Worm (Caenorhabditis elegans): ENCODE data around the gene F20G2.2.

- TF ChIP-seq W03F9.2 (tag; optimal IDR thresholded peaks at IDR 0.05) (no peak), dao-5 (tag; optimal IDR thresholded peaks at IDR 0.05) (no peak), him-1 (tag; optimal IDR thresholded peaks at IDR 0.05) (no peak)
These were observed 26.0 kb upstream of the F20G2.2 start, which contains the start of gene decr-1.1 for ce11 chrV:13782190-13782589.

Data from whole organism, L4/young adult.